Fruit fly (Drosophila melanogaster): ENCODE measurements around the gene pins.

Gene pins

DNA sequence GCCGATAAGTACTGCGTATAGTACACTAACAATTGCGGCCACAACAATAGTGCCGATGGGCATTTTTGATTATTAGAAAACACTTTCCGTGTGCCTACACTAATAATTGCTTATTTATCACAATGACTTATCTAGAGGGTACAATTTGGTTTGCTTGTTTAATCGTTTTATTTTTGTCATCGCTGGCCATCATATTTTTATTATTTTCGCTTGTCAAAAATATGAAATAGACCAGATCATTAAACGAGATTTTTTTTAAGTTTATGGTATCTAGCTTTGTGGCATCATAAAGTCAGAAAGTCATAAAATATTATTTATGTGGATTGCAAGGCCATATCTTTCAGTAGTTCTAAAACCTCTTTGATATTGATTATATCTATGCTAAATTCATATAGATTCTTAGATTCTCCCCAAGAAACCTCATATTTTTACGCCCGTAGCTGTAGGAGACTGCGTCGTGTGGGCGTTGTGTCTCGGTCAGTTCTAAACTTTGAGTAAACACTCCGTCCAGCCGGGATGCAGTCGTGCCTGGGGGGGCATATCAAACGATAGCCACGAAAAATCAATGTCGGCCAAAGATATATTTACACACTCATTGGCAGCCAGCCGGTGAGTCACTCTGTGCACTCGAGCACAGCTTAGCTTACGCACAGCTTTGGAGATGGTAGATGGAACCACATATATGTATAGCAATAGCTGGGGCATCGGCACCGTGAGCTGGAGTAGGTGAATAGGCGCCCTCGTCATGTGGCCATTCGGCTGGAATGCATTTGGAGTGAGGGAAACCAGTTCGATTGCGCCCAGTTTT lies 22.2 kb downstream of the pins start (continued):
- no peak for TF ChIP-seq Mrtf (GFP tag; IDR thresholded peaks at IDR 0.05)
- peak; percentile 10 for TF ChIP-seq CG6813 (GFP tag; optimal IDR thresholded peaks at IDR 0.05)
- no peak for TF ChIP-seq dimm (GFP tag; IDR thresholded peaks at IDR 0.05)
- no peak for TF ChIP-seq fd64A (GFP tag; optimal IDR thresholded peaks at IDR 0.05)
- TF ChIP-seq HLH4C (GFP tag; IDR thresholded peaks at IDR 0.05; ENCODE audit: partially characterized antibody) = no peak
- no peak for TF ChIP-seq Nf-YC (tag; optimal IDR thresholded peaks at IDR 0.05)
- TF ChIP-seq Camta (GFP tag; optimal IDR thresholded peaks at IDR 0.05) = no peak
- TF ChIP-seq al (GFP tag; IDR thresholded peaks at IDR 0.05) = no peak
- TF ChIP-seq seq (GFP tag; IDR thresholded peaks at IDR 0.05) = no peak
- TF ChIP-seq Hand (GFP tag; optimal IDR thresholded peaks at IDR 0.05) = no peak
- no peak for TF ChIP-seq CG17612 (GFP tag; IDR thresholded peaks at IDR 0.05)
- no peak for TF ChIP-seq CG1529 (GFP tag; optimal IDR thresholded peaks at IDR 0.05)
- TF ChIP-seq CG13287 (GFP tag; IDR thresholded peaks at IDR 0.05; ENCODE audit: partially characterized antibody) = no peak
- no peak for TF ChIP-seq oc (tag; optimal IDR thresholded peaks at IDR 0.05)
- no peak for TF ChIP-seq emc (GFP tag; optimal IDR thresholded peaks at IDR 0.05)
- no peak for TF ChIP-seq CG6854 (GFP tag; optimal IDR thresholded peaks at IDR 0.05)
- TF ChIP-seq CG9797 (GFP tag; optimal IDR thresholded peaks at IDR 0.05) = no peak
- TF ChIP-seq wek (GFP tag; optimal IDR thresholded peaks at IDR 0.05) = no peak
- TF ChIP-seq Abd-B (GFP tag; optimal IDR thresholded peaks at IDR 0.05) = no peak
- no peak for TF ChIP-seq CG6791 (GFP tag; IDR thresholded peaks at IDR 0.05; ENCODE audit: partially characterized antibody)
- no peak for TF ChIP-seq odd (GFP tag; optimal IDR thresholded peaks at IDR 0.05)
- TF ChIP-seq vvl (GFP tag; IDR thresholded peaks at IDR 0.05) = peak; percentile 50
- no peak for TF ChIP-seq Kr (GFP tag; optimal IDR thresholded peaks at IDR 0.05)
- TF ChIP-seq Dbx (GFP tag; IDR thresholded peaks at IDR 0.05) = no peak
- TF ChIP-seq Hr3 (GFP tag; optimal IDR thresholded peaks at IDR 0.05) = no peak
- TF ChIP-seq HHEX (GFP tag; optimal IDR thresholded peaks at IDR 0.05) = no peak
- no peak for TF ChIP-seq sim (GFP tag; IDR thresholded peaks at IDR 0.05)
- no peak for TF ChIP-seq cad (GFP tag; optimal IDR thresholded peaks at IDR 0.05)
- no peak for TF ChIP-seq CG18764 (GFP tag; optimal IDR thresholded peaks at IDR 0.05)
- TF ChIP-seq stwl (tag; optimal IDR thresholded peaks at IDR 0.05) = no peak
- TF ChIP-seq chif (GFP tag; optimal IDR thresholded peaks at IDR 0.05) = peak in 1 of 2 experiments; percentile 25
- peak; percentile 21 for TF ChIP-seq Dip3 (GFP tag; optimal IDR thresholded peaks at IDR 0.05)
- no peak for TF ChIP-seq CG12942 (GFP tag; optimal IDR thresholded peaks at IDR 0.05)
- no peak for TF ChIP-seq Doc2 (GFP tag; IDR thresholded peaks at IDR 0.05)
- TF ChIP-seq CG2202 (tag; optimal IDR thresholded peaks at IDR 0.05) = no peak
- TF ChIP-seq CG8924 (tag; optimal IDR thresholded peaks at IDR 0.05) = peak; percentile 18
- no peak for TF ChIP-seq bowl (GFP tag; IDR thresholded peaks at IDR 0.05)
- TF ChIP-seq Spps (tag; optimal IDR thresholded peaks at IDR 0.05) = no peak
- TF ChIP-seq sqz (GFP tag; optimal IDR thresholded peaks at IDR 0.05) = no peak
- peak; percentile 46 for TF ChIP-seq Oli (tag; optimal IDR thresholded peaks at IDR 0.05)
- no peak for TF ChIP-seq zen2 (GFP tag; IDR thresholded peaks at IDR 0.05; ENCODE audit: partially characterized antibody)
- TF ChIP-seq CG13624 (GFP tag; optimal IDR thresholded peaks at IDR 0.05) = no peak
- no peak for TF ChIP-seq CG34376 (GFP tag; optimal IDR thresholded peaks at IDR 0.05)
- no peak for TF ChIP-seq Rx (GFP tag; IDR thresholded peaks at IDR 0.05)
- TF ChIP-seq CG1792 (GFP tag; optimal IDR thresholded peaks at IDR 0.05) = no peak
- TF ChIP-seq Taf1 (GFP tag; IDR thresholded peaks at IDR 0.05) = no peak
- no peak for TF ChIP-seq sd (tag; optimal IDR thresholded peaks at IDR 0.05)
- no peak for TF ChIP-seq BtbVII (GFP tag; optimal IDR thresholded peaks at IDR 0.05)
- peak; percentile 49; the same call in 1 of the 3 replicates for TF ChIP-seq dysf (GFP tag; IDR thresholded peaks at IDR 0.05)
- peak in 1 of 2 experiments; percentile 43 for TF ChIP-seq Eip74EF (GFP tag; optimal IDR thresholded peaks at IDR 0.05)

Data from whole organism, embryonic.